Fruit fly (Drosophila melanogaster) whole organism, embryonic: Measurements from ENCODE around the gene CG17207.
A peak's percentile ranks its signal among the peaks of the same experiment; 100 is the strongest.

Experiments used
- B-H1 ChIP-seq: fragments of 200-800 bp; sonication (Bioruptor generic); IDR thresholded peaks from 3 replicates; pipeline ENCODE4 v1.3.6; 2022; ENCODE audit warnings: missing biosample characterization, missing genetic modification characterization
- Blimp-1 ChIP-seq: fragments of 200-800 bp; sonication (Bioruptor generic); optimal IDR thresholded peaks from 3 replicates; lab custom pipeline; 2018; ENCODE audit warnings: missing biosample characterization, missing genetic modification characterization, mild to moderate bottlenecking, moderate library complexity, missing genetic modification reagents
- CG10321 ChIP-seq: fragments of 200-800 bp; sonication (Bioruptor generic); IDR thresholded peaks from 2 replicates; pipeline ENCODE4 v1.3.6; 2022; ENCODE audit warnings: missing biosample characterization, missing genetic modification characterization
- CG10654 ChIP-seq: fragments of 200-800 bp; sonication (Bioruptor generic); optimal IDR thresholded peaks from 2 replicates; lab custom pipeline; 2016; ENCODE audit warnings: missing biosample characterization, missing genetic modification characterization
- CG11398 ChIP-seq: fragments of 200-800 bp; sonication (Bioruptor generic); optimal IDR thresholded peaks from 2 replicates; lab custom pipeline; 2016; ENCODE audit warnings: missing biosample characterization, missing genetic modification characterization
- CG11723 ChIP-seq: fragments of 200-800 bp; sonication (Bioruptor generic); optimal IDR thresholded peaks from 2 replicates; lab custom pipeline; 2017; ENCODE audit warnings: missing biosample characterization, mild to moderate bottlenecking, missing genetic modification characterization
- CG12155 ChIP-seq: fragments of 200-800 bp; sonication (Bioruptor generic); optimal IDR thresholded peaks from 3 replicates; lab custom pipeline; 2016; ENCODE audit warnings: missing biosample characterization, missing genetic modification characterization
- CG14014 ChIP-seq: fragments of 200-800 bp; sonication (Bioruptor generic); IDR thresholded peaks from 2 replicates; pipeline ENCODE4 v1.3.6; 2022; ENCODE audit warnings: missing biosample characterization, missing genetic modification characterization
- CG14050 ChIP-seq: fragments of 200-800 bp; sonication (Bioruptor generic); IDR thresholded peaks from 3 replicates; pipeline ENCODE4 v1.3.6; 2022; ENCODE audit warnings: missing biosample characterization, missing genetic modification characterization
- CG1529 ChIP-seq: fragments of 200-800 bp; sonication (Bioruptor generic); optimal IDR thresholded peaks from 3 replicates; lab custom pipeline; 2018; ENCODE audit warnings: missing biosample characterization, missing genetic modification characterization
- CG1603 ChIP-seq: fragments of 200-800 bp; sonication (Bioruptor generic); optimal IDR thresholded peaks from 2 replicates; lab custom pipeline; 2019; ENCODE audit warnings: missing biosample characterization, mild to moderate bottlenecking, missing genetic modification characterization, moderate library complexity
- CG16779 ChIP-seq: fragments of 200-800 bp; sonication (Bioruptor generic); IDR thresholded peaks from 2 replicates; pipeline ENCODE4 v1.3.6; 2022; ENCODE audit warnings: missing biosample characterization, missing genetic modification characterization
- CG17361 ChIP-seq: fragments of 200-800 bp; sonication (Bioruptor generic); IDR thresholded peaks from 3 replicates; pipeline ENCODE4 v1.3.6; 2022; ENCODE audit warnings: missing biosample characterization, missing genetic modification characterization
- CG17568 ChIP-seq: fragments of 200-800 bp; sonication (Bioruptor generic); optimal IDR thresholded peaks from 2 replicates; lab custom pipeline; 2018; ENCODE audit warnings: missing biosample characterization, mild to moderate bottlenecking, missing genetic modification characterization, moderate library complexity
- CG17829 ChIP-seq: fragments of 200-800 bp; optimal IDR thresholded peaks from 2 replicates; lab custom pipeline; 2019; ENCODE audit warnings: missing biosample characterization, mild to moderate bottlenecking, missing genetic modification characterization, moderate library complexity
- CG1832 ChIP-seq: fragments of 200-800 bp; sonication (Bioruptor generic); optimal IDR thresholded peaks from 2 replicates; lab custom pipeline; 2017; ENCODE audit warnings: missing biosample characterization, mild to moderate bottlenecking, missing genetic modification characterization, inconsistent platforms
- CG2202 ChIP-seq: fragments of 200-800 bp; sonication (Bioruptor generic); optimal IDR thresholded peaks from 2 replicates; lab custom pipeline; 2018; ENCODE audit warnings: missing biosample characterization, mild to moderate bottlenecking, missing genetic modification characterization
- CG2712 ChIP-seq: fragments of 200-800 bp; optimal IDR thresholded peaks from 3 replicates; lab custom pipeline; 2019; ENCODE audit warnings: missing biosample characterization, mild to moderate bottlenecking, missing genetic modification characterization, moderate library complexity
- CG30403 ChIP-seq: fragments of 200-800 bp; sonication (Bioruptor generic); optimal IDR thresholded peaks from 3 replicates; lab custom pipeline; 2016; ENCODE audit warnings: missing biosample characterization, missing genetic modification characterization
- CG31224 ChIP-seq: fragments of 200-800 bp; sonication (Bioruptor generic); IDR thresholded peaks from 2 replicates; pipeline ENCODE4 v1.3.6; 2022; ENCODE audit warnings: missing biosample characterization, missing genetic modification characterization
- CG32772 ChIP-seq: fragments of 200-800 bp; sonication (Bioruptor generic); IDR thresholded peaks from 2 replicates; pipeline ENCODE4 v1.3.6; 2022; ENCODE audit warnings: missing biosample characterization, missing genetic modification characterization
- CG4707 ChIP-seq: fragments of 200-800 bp; sonication (Bioruptor generic); optimal IDR thresholded peaks from 2 replicates; lab custom pipeline; 2018; ENCODE audit warnings: missing biosample characterization, mild to moderate bottlenecking, missing genetic modification characterization, moderate library complexity
- CG6689 ChIP-seq: fragments of 200-800 bp; sonication (Bioruptor generic); IDR thresholded peaks from 2 replicates; pipeline ENCODE4 v1.3.6; 2022; ENCODE audit warnings: missing biosample characterization, missing genetic modification characterization
- CG7556 ChIP-seq: fragments of 200-800 bp; sonication (Bioruptor generic); optimal IDR thresholded peaks from 2 replicates; lab custom pipeline; 2017; ENCODE audit warnings: missing biosample characterization, mild to moderate bottlenecking, missing genetic modification characterization
- CG8944 ChIP-seq: fragments of 200-800 bp; sonication (Bioruptor generic); optimal IDR thresholded peaks from 3 replicates; lab custom pipeline; 2016; ENCODE audit warnings: missing biosample characterization, missing genetic modification characterization
- CG9437 ChIP-seq: fragments of 200-800 bp; sonication (Bioruptor generic); optimal IDR thresholded peaks from 2 replicates; lab custom pipeline; 2018; ENCODE audit warnings: missing biosample characterization, mild to moderate bottlenecking, missing genetic modification characterization
- D ChIP-seq, 2 experiments: fragments of 200-800 bp in 1 of 2; fragments of >200 bp in 1 of 2; sonication (Bioruptor generic) in 1 of 2; optimal IDR thresholded peaks; 2 replicates in 1 of 2; 3 replicates in 1 of 2; lab custom pipeline; 2017; ENCODE audit warnings: mild to moderate bottlenecking in 1 of 2, missing biosample characterization in 1 of 2, missing genetic modification characterization in 1 of 2, missing genetic modification reagents in 1 of 2
- Dref ChIP-seq: fragments of 200-800 bp; sonication (Bioruptor generic); IDR thresholded peaks from 2 replicates; pipeline ENCODE4 v1.3.6; 2022; ENCODE audit warnings: missing biosample characterization, missing genetic modification characterization
- Gug ChIP-seq: fragments of 200-800 bp; sonication (Bioruptor generic); IDR thresholded peaks from 4 replicates; pipeline ENCODE4 v1.3.6; 2022; ENCODE audit warnings: missing biosample characterization, missing genetic modification characterization
- Hmx ChIP-seq: fragments of 200-800 bp; sonication (Bioruptor generic); optimal IDR thresholded peaks from 2 replicates; lab custom pipeline; 2016; ENCODE audit warnings: missing biosample characterization, missing genetic modification characterization
- Max ChIP-seq: fragments of 200-800 bp; sonication (Bioruptor generic); optimal IDR thresholded peaks from 2 replicates; lab custom pipeline; 2016; ENCODE audit warnings: missing biosample characterization, mild to moderate bottlenecking, missing genetic modification characterization
- Rfx ChIP-seq: fragments of 200-800 bp; sonication (Bioruptor generic); IDR thresholded peaks from 2 replicates; pipeline ENCODE4 v1.3.6; 2022; ENCODE audit warnings: missing biosample characterization, missing genetic modification characterization
- Sox102F ChIP-seq: fragments of 200-800 bp; sonication (Bioruptor generic); optimal IDR thresholded peaks from 2 replicates; lab custom pipeline; 2018; ENCODE audit warnings: missing biosample characterization, mild to moderate bottlenecking, missing genetic modification characterization, moderate library complexity
- cato ChIP-seq: fragments of 200-800 bp; sonication (Bioruptor generic); optimal IDR thresholded peaks from 2 replicates; lab custom pipeline; 2016; ENCODE audit warnings: missing biosample characterization, missing genetic modification characterization, borderline replicate concordance
- ci ChIP-seq: fragments of 200-800 bp; sonication (Bioruptor generic); IDR thresholded peaks from 3 replicates; pipeline ENCODE4 v1.3.6; 2022; ENCODE audit warnings: missing biosample characterization, missing genetic modification characterization
- dysf ChIP-seq: fragments of 200-800 bp; sonication (Bioruptor generic); IDR thresholded peaks from 3 replicates; pipeline ENCODE4 v1.3.6; 2022; ENCODE audit warnings: missing biosample characterization, missing genetic modification characterization
- gcm ChIP-seq: fragments of 200-800 bp; sonication (Bioruptor generic); optimal IDR thresholded peaks from 2 replicates; lab custom pipeline; 2019; ENCODE audit warnings: missing biosample characterization, mild to moderate bottlenecking, missing genetic modification characterization, moderate library complexity
- gt ChIP-seq: fragments of 200-800 bp; sonication (Bioruptor generic); IDR thresholded peaks from 2 replicates; pipeline ENCODE4 v1.3.6; 2022; ENCODE audit warnings: missing biosample characterization, missing genetic modification characterization
- ham ChIP-seq: fragments of 200-800 bp; sonication (Bioruptor generic); IDR thresholded peaks from 2 replicates; pipeline ENCODE4 v1.3.6; 2022; ENCODE audit warnings: missing biosample characterization, missing genetic modification characterization
- hkb ChIP-seq, 2 experiments: fragments of 200-800 bp in 1 of 2; fragments of >200 bp in 1 of 2; sonication (Bioruptor generic) in 1 of 2; IDR thresholded peaks in 1 of 2; optimal IDR thresholded peaks in 1 of 2; 2 replicates each; pipeline versions ENCODE4 v1.3.6 to Lab custom; 2017 to 2022; ENCODE audit warnings: missing biosample characterization in 1 of 2, missing genetic modification characterization in 1 of 2
- onecut ChIP-seq: fragments of 200-800 bp; sonication (Bioruptor generic); IDR thresholded peaks from 2 replicates; pipeline ENCODE4 v1.3.6; 2022; ENCODE audit warnings: missing biosample characterization, missing genetic modification characterization
- p53 ChIP-seq: fragments of 200-800 bp; sonication (Bioruptor generic); optimal IDR thresholded peaks from 2 replicates; lab custom pipeline; 2016; ENCODE audit warnings: missing biosample characterization, missing genetic modification characterization
- ranshi ChIP-seq: fragments of 200-800 bp; sonication (Bioruptor generic); IDR thresholded peaks from 2 replicates; pipeline ENCODE4 v1.3.6; 2022; ENCODE audit warnings: missing biosample characterization, missing genetic modification characterization
- zf30C ChIP-seq: fragments of 200-800 bp; sonication (Bioruptor generic); optimal IDR thresholded peaks from 3 replicates; lab custom pipeline; 2018; ENCODE audit warnings: missing biosample characterization, mild to moderate bottlenecking, missing genetic modification characterization

The CG17207 gene

dm6 chr3R:12425510-12426309 lies 13.2 kb downstream of the CG17207 start, which contains the start of gene Pp1-87B (continued):
- TF ChIP-seq gt (GFP tag; lab: Robert Waterston, UW) (no peak), cato (GFP tag; lab: Kevin White, UChicago) (no peak), CG17568 (no peak), ham (GFP tag; lab: Robert Waterston, UW) (no peak), CG17361 (GFP tag; lab: Robert Waterston, UW) (peak; percentile 80), CG8944 (GFP tag; lab: Kevin White, UChicago) (no peak), Hmx (GFP tag; lab: Kevin White, UChicago) (no peak), CG6689 (GFP tag; lab: Robert Waterston, UW) (no peak), D (optimal IDR thresholded peaks at IDR 0.05; lab: Kevin White, UChicago) (no peak), D (GFP tag; optimal IDR thresholded peaks at IDR 0.05; lab: Kevin White, UChicago) (no peak), CG2202 (tag; lab: Kevin White, UChicago) (no peak), dysf (GFP tag; lab: Robert Waterston, UW) (0 out of 3 replicates have a peak, but pooled peaks have one; percentile 7), Rfx (GFP tag; lab: Robert Waterston, UW) (no peak), CG12155 (GFP tag; lab: Kevin White, UChicago) (no peak), CG16779 (no peak), CG2712 (tag; lab: Kevin White, UChicago) (peak; percentile 10), CG14014 (GFP tag; lab: Robert Waterston, UW) (no peak), CG1603 (peak; percentile 19), CG11723 (GFP tag; lab: Kevin White, UChicago) (no peak), CG10321 (peak; percentile 91), Sox102F (GFP tag; lab: Kevin White, UChicago) (no peak), ranshi (GFP tag; lab: Robert Waterston, UW) (no peak), CG14050 (GFP tag; lab: Robert Waterston, UW) (no peak), onecut (no peak), Blimp-1 (GFP tag; lab: Kevin White, UChicago) (no peak), CG17829 (tag; lab: Kevin White, UChicago) (no peak), CG31224 (GFP tag; lab: Robert Waterston, UW) (no peak), ci (GFP tag; lab: Robert Waterston, UW) (0 out of 3 replicates have a peak, but pooled peaks have one; percentile 5), hkb (optimal IDR thresholded peaks at IDR 0.05; lab: Kevin White, UChicago) (peak; percentile 92), hkb (GFP tag; IDR thresholded peaks at IDR 0.05; lab: Robert Waterston, UW) (no peak), CG9437 (GFP tag; lab: Kevin White, UChicago) (peak; percentile 37), B-H1 (GFP tag; lab: Robert Waterston, UW) (no peak), CG32772 (GFP tag; lab: Robert Waterston, UW) (no peak), gcm (no peak), zf30C (GFP tag; lab: Kevin White, UChicago) (no peak), p53 (GFP tag; lab: Kevin White, UChicago) (peak; percentile 14), Gug (GFP tag; lab: Robert Waterston, UW) (no peak), CG11398 (GFP tag; lab: Kevin White, UChicago) (no peak), CG1832 (GFP tag; lab: Kevin White, UChicago) (peak; percentile 95), CG1529 (GFP tag; lab: Kevin White, UChicago) (no peak), CG7556 (no peak), Dref (peak; percentile 66), Max (GFP tag; lab: Kevin White, UChicago) (peak; percentile 27), CG4707 (GFP tag; lab: Kevin White, UChicago) (no peak), CG10654 (GFP tag; lab: Kevin White, UChicago) (no peak), CG30403 (GFP tag; lab: Kevin White, UChicago) (peak; percentile 39)
